Worm (Caenorhabditis elegans) whole organism, L4 larva: ENCODE results near the gene Y54E2A.8.

Experiments used
- F49E8.2 ChIP-seq: sonication (generic microtip); optimal IDR thresholded peaks from 2 replicates; lab custom pipeline; 2016; ENCODE audit warnings: missing compliant biosample characterization, mild to moderate bottlenecking, missing genetic modification characterization, borderline replicate concordance
- R02D3.7 ChIP-seq: fragments of 150-350 bp; sonication (generic microtip); optimal IDR thresholded peaks from 3 replicates; lab custom pipeline; 2014; ENCODE audit warnings: missing biosample characterization, missing genetic modification characterization
- T26A8.4 ChIP-seq: fragments of 200-800 bp; sonication (Bioruptor generic); IDR thresholded peaks from 2 replicates; pipeline ENCODE4 v1.3.6; 2022; ENCODE audit warnings: missing genetic modification characterization, missing compliant biosample characterization
- Y48G9A.11 ChIP-seq: fragments of 200-800 bp; sonication (Bioruptor generic); IDR thresholded peaks from 2 replicates; pipeline ENCODE4 v1.3.6; 2022; ENCODE audit warnings: missing genetic modification reagents, missing genetic modification characterization, missing compliant biosample characterization
- arid-1 ChIP-seq: fragments of 200-800 bp; sonication (Bioruptor generic); conservative IDR thresholded peaks from 2 replicates; pipeline ENCODE4 v1.3.6; 2022; ENCODE audit warnings: missing genetic modification reagents, missing genetic modification characterization, missing compliant biosample characterization
- ceh-28 ChIP-seq: fragments of 150-350 bp; optimal IDR thresholded peaks from 2 replicates; lab custom pipeline; 2014; ENCODE audit warnings: missing biosample characterization, missing genetic modification reagents, missing genetic modification characterization
- ceh-32 ChIP-seq: sonication (generic microtip); optimal IDR thresholded peaks from 2 replicates; lab custom pipeline; 2016; ENCODE audit warnings: mild to moderate bottlenecking, missing genetic modification characterization, missing compliant biosample characterization; ENCODE audit not compliant: poor library complexity
- ctbp-1 ChIP-seq: fragments of 200-800 bp; sonication (Bioruptor generic); IDR thresholded peaks from 2 replicates; pipeline ENCODE4 v1.3.6; 2022; ENCODE audit warnings: missing genetic modification reagents, missing genetic modification characterization, missing compliant biosample characterization
- daf-12 ChIP-seq: fragments of 150-350 bp; optimal IDR thresholded peaks from 2 replicates; lab custom pipeline; 2014; ENCODE audit warnings: missing biosample characterization, missing genetic modification reagents, missing genetic modification characterization
- daf-16 ChIP-seq, 3 experiments: sonication (generic microtip); optimal IDR thresholded peaks; 2 replicates each; lab custom pipeline; 2016 to 2017; ENCODE audit warnings: missing genetic modification characterization in 3 of 3, missing genetic modification reagents in 3 of 3, mild to moderate bottlenecking in 2 of 3, missing compliant biosample characterization in 2 of 3, missing biosample characterization in 1 of 3, moderate library complexity in 1 of 3
- dmd-6 ChIP-seq: fragments of 200-800 bp; sonication (Bioruptor generic); IDR thresholded peaks from 2 replicates; pipeline ENCODE4 v1.3.6; 2022; ENCODE audit warnings: missing genetic modification reagents, missing genetic modification characterization, missing compliant biosample characterization
- dpl-1 ChIP-seq: fragments of 150-350 bp; optimal IDR thresholded peaks from 2 replicates; lab custom pipeline; 2014; ENCODE audit warnings: missing biosample characterization, missing genetic modification reagents, missing genetic modification characterization
- egl-43 ChIP-seq: fragments of 200-800 bp; sonication (Bioruptor generic); IDR thresholded peaks from 2 replicates; pipeline ENCODE4 v1.3.6; 2022; ENCODE audit warnings: missing genetic modification reagents, missing genetic modification characterization, missing compliant biosample characterization
- hif-1 ChIP-seq, 2 experiments: sonication (generic microtip); optimal IDR thresholded peaks; 2 replicates each; lab custom pipeline; 2016 to 2017; ENCODE audit warnings: missing compliant biosample characterization in 2 of 2, missing genetic modification characterization in 2 of 2, missing genetic modification reagents in 2 of 2, missing genotype in 2 of 2, mild to moderate bottlenecking in 1 of 2
- hmg-1.1 ChIP-seq: fragments of 200-800 bp; sonication (Bioruptor generic); IDR thresholded peaks from 2 replicates; pipeline ENCODE4 v1.3.6; 2022; ENCODE audit warnings: missing genetic modification reagents, missing genetic modification characterization, missing compliant biosample characterization
- jun-1 ChIP-seq: fragments of 150-350 bp; optimal IDR thresholded peaks from 2 replicates; lab custom pipeline; 2014; ENCODE audit warnings: missing biosample characterization, missing genetic modification reagents, missing genetic modification characterization
- lin-38 ChIP-seq: fragments of 200-800 bp; sonication (Bioruptor generic); IDR thresholded peaks from 2 replicates; pipeline ENCODE4 v1.3.6; 2022; ENCODE audit warnings: missing genetic modification reagents, missing genetic modification characterization, missing compliant biosample characterization
- lsy-2 ChIP-seq, 2 experiments: fragments of 150-350 bp in 1 of 2; sonication (generic microtip) in 1 of 2; optimal IDR thresholded peaks; 2 replicates each; lab custom pipeline; 2014 to 2017; ENCODE audit warnings: missing biosample characterization in 2 of 2, missing genetic modification characterization in 2 of 2
- mes-2 ChIP-seq: sonication (generic microtip); optimal IDR thresholded peaks from 2 replicates; lab custom pipeline; 2016; ENCODE audit warnings: missing genotype, mild to moderate bottlenecking, missing genetic modification characterization, missing compliant biosample characterization; ENCODE audit not compliant: poor library complexity, severe bottlenecking
- nhr-111 ChIP-seq: fragments of 200-800 bp; sonication (Bioruptor generic); optimal IDR thresholded peaks from 2 replicates; lab custom pipeline; 2018; ENCODE audit warnings: mild to moderate bottlenecking, missing genetic modification characterization, missing compliant biosample characterization
- nhr-42 ChIP-seq: fragments of 200-800 bp; sonication (Bioruptor generic); IDR thresholded peaks from 2 replicates; pipeline ENCODE4 v1.3.6; 2022; ENCODE audit warnings: missing genetic modification characterization, missing compliant biosample characterization
- set-16 ChIP-seq: fragments of 200-800 bp; sonication (Bioruptor generic); IDR thresholded peaks from 2 replicates; pipeline ENCODE4 v1.3.6; 2022; ENCODE audit warnings: missing genetic modification reagents, missing genetic modification characterization, missing compliant biosample characterization
- unc-62 ChIP-seq, 3 experiments: fragments of 150-350 bp in 1 of 3; sonication (generic microtip); optimal IDR thresholded peaks in 2 of 3; peaks in 1 of 3; 1 replicate in 1 of 3; 2 replicates in 2 of 3; lab custom pipeline; 2014 to 2017; ENCODE audit warnings: missing biosample characterization in 3 of 3, missing genetic modification characterization in 3 of 3, missing genetic modification reagents in 3 of 3, missing genotype in 1 of 3
- zip-2 ChIP-seq: fragments of 150-350 bp; optimal IDR thresholded peaks from 2 replicates; lab custom pipeline; 2014; ENCODE audit warnings: missing biosample characterization, missing genetic modification characterization

Y54E2A.8 gene

DNA sequence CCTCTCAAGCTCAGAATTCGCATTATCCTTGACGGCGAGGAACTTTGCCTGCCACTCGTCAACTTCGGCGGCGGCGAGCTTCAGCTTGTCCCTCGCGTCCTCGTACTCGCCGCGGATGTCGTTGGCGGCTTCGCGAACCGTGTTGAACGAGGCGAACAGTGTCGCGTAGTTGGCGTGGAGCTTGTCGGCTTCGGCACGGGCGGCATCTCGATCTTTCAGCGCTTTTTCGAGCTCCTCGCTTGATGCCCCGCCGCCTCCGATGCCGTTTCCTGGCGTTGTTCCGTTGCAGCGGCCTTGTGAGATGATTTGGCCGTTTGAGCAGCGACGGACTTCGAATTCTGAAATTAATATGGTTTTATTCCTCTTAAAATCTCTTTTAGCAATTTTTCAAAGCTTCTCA lies 24.9 kb upstream of the Y54E2A.8 start:
- peak; percentile 90 for TF ChIP-seq set-16
- TF ChIP-seq arid-1, result no peak
- TF ChIP-seq nhr-111 (GFP tag; lab: Kevin White, UChicago), result no peak

DNA sequence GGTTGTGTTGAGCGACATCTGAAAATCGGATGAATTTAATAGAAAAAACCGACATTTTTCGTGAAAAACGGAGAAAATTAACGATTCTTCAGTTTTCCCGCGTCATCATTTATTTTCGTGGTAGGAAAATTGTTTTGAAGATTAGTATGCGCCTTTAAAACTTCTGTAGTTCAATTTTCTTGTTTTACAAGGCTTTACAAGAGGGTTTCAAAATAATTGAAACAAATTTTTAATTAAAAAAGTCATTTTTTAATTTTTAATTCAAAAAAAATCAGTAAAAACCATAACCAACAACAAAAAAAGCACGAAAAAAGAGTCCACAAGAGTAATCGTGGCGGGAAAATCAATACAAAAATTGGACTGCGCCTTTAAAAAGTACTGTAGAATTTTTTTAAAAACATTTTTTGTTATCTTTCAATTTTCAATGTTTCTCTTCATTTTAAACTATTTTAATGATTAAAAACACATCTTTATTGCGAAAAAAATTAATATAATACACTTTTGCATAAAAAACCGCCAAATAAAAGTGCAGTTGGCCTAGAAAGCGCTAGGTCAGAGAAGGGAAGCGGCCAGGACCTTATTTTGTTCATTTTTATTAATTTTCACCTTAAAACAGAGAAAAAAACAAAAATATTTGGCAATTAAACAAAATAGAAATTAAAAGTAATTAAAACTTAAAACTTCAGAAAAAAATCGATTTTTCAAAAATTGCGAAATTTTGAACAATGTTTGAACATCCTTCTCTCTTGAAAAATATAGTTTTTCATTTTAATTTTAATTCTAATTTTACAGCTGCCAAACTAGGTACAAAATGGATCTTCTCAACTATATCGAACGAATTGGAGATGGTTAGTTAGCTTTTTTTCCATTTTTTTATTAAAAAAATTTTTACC lies 24.0 kb upstream of the Y54E2A.8 start, which contains the start of the genes tac-1 and Y54E2A.4:
TSS of gene tac-1 (minus strand) at position 20 of the 893 bp plus-strand sequence.
TSS of gene Y54E2A.4 (plus strand) at position 765 of the 893 bp plus-strand sequence.
- TF ChIP-seq hif-1 (tag; optimal IDR thresholded peaks at IDR 0.05; lab: Kevin White, UChicago) (peak in 1 of 2 experiments; percentile 1), lsy-2 (tag; optimal IDR thresholded peaks at IDR 0.05; lab: Kevin White, UChicago) (peak in 1 of 2 experiments; percentile 28), R02D3.7 (no peak), daf-16 (GFP tag; optimal IDR thresholded peaks at IDR 0.05; lab: Kevin White, UChicago) (no peak), daf-16 (tag; optimal IDR thresholded peaks at IDR 0.05; lab: Kevin White, UChicago) (no peak), dpl-1 (peak; percentile 15), mes-2 (peak; percentile 67), zip-2 (peak; percentile 82), F49E8.2 (tag; lab: Kevin White, UChicago) (peak; percentile 17)

DNA sequence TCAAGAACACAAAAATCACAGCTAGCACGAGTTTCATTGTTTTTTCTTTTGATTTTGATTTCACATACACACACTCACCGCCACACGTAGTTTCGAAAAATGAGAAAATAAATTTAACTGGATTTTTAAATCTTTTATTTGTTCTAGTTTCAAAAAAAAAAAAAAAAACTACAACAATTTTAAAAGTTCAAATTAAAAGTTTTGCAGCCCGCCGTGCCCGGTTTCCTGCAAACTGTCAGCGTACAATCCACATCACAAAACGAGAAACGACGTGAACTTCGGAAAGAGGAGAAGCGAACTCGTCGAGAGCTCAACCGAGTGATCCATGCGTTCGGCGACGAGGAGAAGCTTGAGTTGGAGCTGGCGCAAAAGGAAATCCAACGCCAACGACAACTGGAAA lies 20.4 kb upstream of the Y54E2A.8 start, which contains the start of gene Y54E2A.5:
TSS of gene Y54E2A.5 (minus strand) at position 101 of the 400 bp plus-strand sequence.
- TF ChIP-seq daf-12 (tag; lab: Kevin White, UChicago), result no peak
- TF ChIP-seq set-16, result peak; percentile 29; the same call in 1 of the 2 replicates
- TF ChIP-seq, all 104 proteins: peak for 1

DNA sequence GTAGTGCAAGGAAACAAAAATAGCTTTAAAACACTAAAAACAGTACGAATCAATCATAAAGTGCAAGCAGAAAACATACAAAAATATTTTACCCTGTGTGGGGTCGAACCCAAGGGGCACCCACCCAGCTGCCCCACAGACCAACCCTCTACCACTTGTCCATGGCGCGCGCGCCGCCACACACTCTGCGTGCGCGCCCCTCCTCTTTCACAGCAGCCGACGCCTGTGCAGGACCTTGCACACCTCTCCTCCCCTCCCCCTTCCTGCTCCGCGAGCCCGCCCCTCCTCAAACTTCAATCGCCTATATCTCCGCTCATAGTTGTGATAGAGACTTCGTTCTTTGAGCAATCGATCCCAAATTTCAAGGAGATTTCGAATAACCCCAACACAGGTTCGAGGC lies 15.6 kb upstream of the Y54E2A.8 start:
- 0 out of 2 replicates have a peak, but pooled peaks have one; percentile 32 for TF ChIP-seq Y48G9A.11 (GFP tag; lab: Robert Waterston, UW)
- TF ChIP-seq T26A8.4 (GFP tag; lab: Robert Waterston, UW), result 0 out of 2 replicates have a peak, but pooled peaks have one; percentile 56
- peak; percentile 54; the same call in 1 of the 2 replicates for TF ChIP-seq hmg-1.1
- peak; percentile 49; the same call in 1 of the 2 replicates for TF ChIP-seq egl-43 (GFP tag; lab: Robert Waterston, UW)
- TF ChIP-seq dmd-6 (GFP tag; lab: Robert Waterston, UW), result peak; percentile 13; the same call in 1 of the 2 replicates
- peak; percentile 67 for TF ChIP-seq lin-38 (GFP tag; lab: Robert Waterston, UW)
- TF ChIP-seq set-16, result peak; percentile 99
- peak; percentile 77; the same call in 1 of the 2 replicates for TF ChIP-seq ctbp-1
- TF ChIP-seq nhr-42 (GFP tag; lab: Robert Waterston, UW), result peak; percentile 68; the same call in 1 of the 2 replicates

DNA sequence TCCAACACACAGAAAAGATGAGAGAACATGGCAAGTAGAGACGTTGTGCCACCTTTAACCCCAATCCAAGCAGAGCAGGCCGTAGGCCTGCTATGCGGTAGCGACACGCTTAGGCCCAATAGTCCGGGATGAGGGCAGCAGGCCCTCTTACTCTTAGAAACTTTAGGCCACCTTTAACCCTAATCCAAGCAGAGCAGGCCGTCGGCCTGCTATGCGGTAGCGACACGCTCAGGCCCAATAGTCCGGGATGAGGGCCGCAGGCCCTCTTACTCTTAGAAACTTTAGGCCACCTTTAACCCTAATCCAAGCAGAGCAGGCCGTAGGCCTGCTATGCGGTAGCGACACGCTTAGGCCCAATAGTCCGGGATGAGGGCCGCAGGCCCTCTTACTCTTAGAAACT lies 12.4 kb upstream of the Y54E2A.8 start:
- TF ChIP-seq set-16, result peak; percentile 41; the same call in 1 of the 2 replicates
- peak; percentile 62; the same call in 1 of the 2 replicates for TF ChIP-seq egl-43 (GFP tag; lab: Robert Waterston, UW)

DNA sequence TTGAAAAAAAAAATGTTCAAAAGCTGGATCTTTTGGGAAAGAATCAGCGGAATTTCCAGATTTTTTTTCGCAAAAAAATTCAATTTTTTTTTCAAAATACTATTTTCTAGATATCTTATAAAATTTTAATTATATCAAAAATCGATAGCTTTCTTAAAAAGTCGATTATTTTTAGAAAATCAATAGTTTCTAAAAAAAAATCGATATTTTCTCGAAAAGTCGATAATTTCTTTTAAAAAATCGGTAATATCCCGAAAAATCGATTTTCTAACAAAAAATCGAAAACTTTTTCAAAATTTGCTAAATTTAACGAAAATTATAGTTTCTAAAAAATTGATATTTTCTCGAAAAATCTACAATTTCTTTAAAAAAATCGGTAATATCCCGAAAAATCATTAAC lies 9.3 kb upstream of the Y54E2A.8 start:
- TF ChIP-seq jun-1 (tag; lab: Kevin White, UChicago) (no peak), ceh-28 (tag; lab: Kevin White, UChicago) (peak; percentile 61)

DNA sequence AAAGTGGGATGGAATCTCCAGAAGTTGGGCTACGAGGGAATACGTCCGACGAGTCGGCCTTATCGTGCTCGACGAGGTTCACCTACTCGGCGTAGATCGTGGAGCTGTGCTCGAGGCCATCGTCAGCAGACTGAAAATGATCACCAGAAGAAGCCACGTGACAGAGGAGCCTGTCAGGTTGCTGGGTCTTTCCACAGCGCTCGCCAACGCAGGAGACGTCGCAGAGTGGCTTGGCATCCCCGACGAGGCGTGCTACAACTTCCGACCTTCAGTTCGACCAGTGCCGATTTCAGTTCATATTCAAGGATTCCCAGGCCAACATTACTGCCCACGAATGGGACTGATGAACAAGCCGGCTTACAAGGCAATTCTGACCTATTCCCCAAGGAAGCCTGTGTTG lies 7.0 kb upstream of the Y54E2A.8 start:
- no peak for TF ChIP-seq ceh-32
- peak in 1 of 2 experiments; percentile 79 for TF ChIP-seq unc-62 (GFP tag; optimal IDR thresholded peaks at IDR 0.05 in 1 of 2; lab: Kevin White, UChicago)
- TF ChIP-seq unc-62 (tag; optimal IDR thresholded peaks at IDR 0.05; lab: Kevin White, UChicago), result no peak
- peak; percentile 72 for TF ChIP-seq set-16
